ENCODE assay signal across 1 worm cellular context in the genomic region with DNA sequence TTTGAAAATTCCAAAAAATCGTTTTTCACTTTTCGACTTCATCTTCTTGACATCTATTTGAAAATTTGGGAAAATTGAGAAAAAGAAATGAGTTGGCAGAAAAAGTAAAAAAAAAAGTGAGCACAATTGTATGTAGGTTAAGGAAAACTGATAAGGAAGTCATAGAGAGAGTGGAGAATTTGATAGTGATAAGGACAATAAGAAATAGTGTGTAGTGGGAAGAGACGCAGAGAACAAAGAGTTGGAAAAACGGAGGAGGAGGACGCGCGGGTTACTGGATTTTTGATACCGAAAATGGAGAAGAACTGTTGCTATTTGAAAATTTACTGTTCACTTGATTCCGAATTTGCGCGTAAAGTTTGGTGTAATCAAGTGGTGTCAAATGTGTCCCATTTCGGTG.
TF ChIP-seq lines count a peak whose summit lies in the region.

Gene Y56A3A.6, minus strand, starts transcription at position 53 of the 400 bp plus-strand sequence.

TF ChIP-seq in whole organism, L4 larva, 104 proteins besides CTCF, POLR2A, EP300 and RAD21 (continued from another document):
- peak; percentile 62 for TF ChIP-seq nhr-28 (tag; optimal IDR thresholded peaks at IDR 0.05; lab: Kevin White, UChicago)
- TF ChIP-seq nhr-77 (tag; optimal IDR thresholded peaks at IDR 0.05; lab: Kevin White, UChicago) = no peak
- TF ChIP-seq zip-2 (tag; optimal IDR thresholded peaks at IDR 0.05; lab: Kevin White, UChicago) = no peak
- TF ChIP-seq hlh-11 (tag; optimal IDR thresholded peaks at IDR 0.05; lab: Kevin White, UChicago) = peak; percentile 8
